Worm (Caenorhabditis elegans): ENCODE results near the gene sta-2.

DNA sequence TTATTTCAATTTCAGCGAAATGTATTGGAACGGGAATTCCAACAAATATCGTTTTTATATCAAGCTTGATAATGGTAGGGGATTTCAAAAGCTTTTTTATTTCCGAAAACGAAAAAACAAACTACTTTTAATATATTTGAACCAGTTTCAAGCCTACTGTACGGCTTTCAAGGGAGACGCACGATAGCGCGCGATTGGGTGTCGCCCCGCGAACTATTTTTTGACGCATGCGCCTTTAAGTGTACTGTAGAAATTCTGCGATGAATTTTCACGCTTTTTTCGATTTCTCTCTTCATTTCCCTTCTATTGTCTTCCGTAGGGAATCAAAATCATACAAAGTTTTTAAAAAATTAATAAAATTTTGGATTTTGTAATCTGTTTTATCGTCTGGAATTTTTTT lies 37.5 kb upstream of the sta-2 start:
- TF ChIP-seq R02D3.7 (tag; optimal IDR thresholded peaks at IDR 0.05) = no peak
- no peak for TF ChIP-seq lir-3 (tag; optimal IDR thresholded peaks at IDR 0.05)
- TF ChIP-seq mep-1 (tag; optimal IDR thresholded peaks at IDR 0.05) = no peak
- TF ChIP-seq unc-62 (GFP tag; optimal IDR thresholded peaks at IDR 0.05 in 1 of 2) = no peak
- no peak for TF ChIP-seq unc-62 (tag; optimal IDR thresholded peaks at IDR 0.05)
- no peak for TF ChIP-seq madf-5 (GFP tag; IDR thresholded peaks at IDR 0.05)
- TF ChIP-seq ama-1 (optimal IDR thresholded peaks at IDR 0.05) = no peak
- no peak for TF ChIP-seq daf-12 (tag; optimal IDR thresholded peaks at IDR 0.05)
- TF ChIP-seq snpc-4 (tag; optimal IDR thresholded peaks at IDR 0.05) = no peak
- TF ChIP-seq sdz-12 (GFP tag; optimal IDR thresholded peaks at IDR 0.05) = no peak

All from whole organism, L4 larva.